Worm (Caenorhabditis elegans): ENCODE measurements around the gene C47G2.4.

The C47G2.4 gene

DNA sequence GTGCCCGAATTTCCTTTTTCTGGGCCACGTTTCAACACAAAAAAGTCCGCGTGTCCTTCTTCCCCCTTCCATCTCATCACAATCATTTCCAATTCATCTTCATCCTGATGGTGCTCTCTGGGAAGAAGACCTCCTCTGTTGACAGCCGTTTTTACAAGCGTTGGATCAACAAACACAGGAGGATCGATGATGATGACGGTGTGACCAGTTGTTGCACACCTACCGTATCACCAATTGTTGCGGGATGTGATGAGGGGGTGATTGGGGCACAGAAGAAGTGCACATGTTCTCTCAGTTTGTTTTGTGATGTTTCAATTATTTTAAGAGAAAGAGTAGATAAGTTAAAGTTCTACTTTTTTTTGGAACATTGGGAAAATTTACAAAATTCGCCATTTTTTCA, 17.9 kb downstream of the C47G2.4 start (continued):
- TF ChIP-seq sptf-1 (tag; optimal IDR thresholded peaks at IDR 0.05) (no peak), sox-4 (tag; optimal IDR thresholded peaks at IDR 0.05) (no peak), nhr-20 (tag; optimal IDR thresholded peaks at IDR 0.05) (no peak), nhr-77 (tag; optimal IDR thresholded peaks at IDR 0.05) (no peak), snpc-4 (tag; optimal IDR thresholded peaks at IDR 0.05) (no peak), nhr-28 (tag; optimal IDR thresholded peaks at IDR 0.05) (no peak), ztf-11 (tag; optimal IDR thresholded peaks at IDR 0.05) (no peak), vab-15 (tag; optimal IDR thresholded peaks at IDR 0.05) (no peak), lsy-2 (tag; optimal IDR thresholded peaks at IDR 0.05) (peak; percentile 27 to 78), rnt-1 (tag; optimal IDR thresholded peaks at IDR 0.05) (peak; percentile 76), egl-27 (tag; optimal IDR thresholded peaks at IDR 0.05) (no peak), nhr-85 (tag) (no peak), elt-2 (tag; optimal IDR thresholded peaks at IDR 0.05) (no peak), lin-15B (tag; optimal IDR thresholded peaks at IDR 0.05) (no peak), ceh-63 (GFP tag; optimal IDR thresholded peaks at IDR 0.05) (no peak), C16A3.4 (tag; optimal IDR thresholded peaks at IDR 0.05) (no peak), ces-1 (GFP tag; optimal IDR thresholded peaks at IDR 0.05) (no peak), nhr-90 (tag; optimal IDR thresholded peaks at IDR 0.05; ENCODE audit: poor library complexity) (no peak)

ce11 chrII:11274876-11275275, 18.5 kb downstream of the C47G2.4 start:
- no peak for TF ChIP-seq C04F5.9 (tag; optimal IDR thresholded peaks at IDR 0.05)
- TF ChIP-seq mdl-1 (tag; optimal IDR thresholded peaks at IDR 0.05): no peak
- TF ChIP-seq nhr-77 (tag; optimal IDR thresholded peaks at IDR 0.05): no peak
- no peak for TF ChIP-seq ztf-4 (tag; optimal IDR thresholded peaks at IDR 0.05)
- no peak for TF ChIP-seq unc-86 (tag; optimal IDR thresholded peaks at IDR 0.05)
- no peak for TF ChIP-seq nhr-76 (tag; optimal IDR thresholded peaks at IDR 0.05)

- TF ChIP-seq nhr-12 (tag; optimal IDR thresholded peaks at IDR 0.05): no peak
- no peak for TF ChIP-seq ztf-4 (tag; optimal IDR thresholded peaks at IDR 0.05)
- no peak for TF ChIP-seq C34B4.2 (tag; optimal IDR thresholded peaks at IDR 0.05)
- no peak for TF ChIP-seq pax-3 (tag; optimal IDR thresholded peaks at IDR 0.05)
- TF ChIP-seq egl-27 (tag; optimal IDR thresholded peaks at IDR 0.05): no peak
- TF ChIP-seq tlp-1 (tag; optimal IDR thresholded peaks at IDR 0.05): no peak
- no peak for TF ChIP-seq unc-98 (GFP tag; IDR thresholded peaks at IDR 0.05)
- TF ChIP-seq nhr-71 (tag; optimal IDR thresholded peaks at IDR 0.05): no peak
- no peak for TF ChIP-seq nhr-19 (GFP tag; conservative IDR thresholded peaks at IDR 0.05)
- no peak for TF ChIP-seq isw-1 (GFP tag; IDR thresholded peaks at IDR 0.05)
Measured at ce11 chrII:11270829-11271228, 22.6 kb downstream of the C47G2.4 start.

- no peak for TF ChIP-seq egl-13 (tag; optimal IDR thresholded peaks at IDR 0.05)
- no peak for TF ChIP-seq F16B12.6 (tag; optimal IDR thresholded peaks at IDR 0.05)
- TF ChIP-seq pax-3 (tag; optimal IDR thresholded peaks at IDR 0.05): no peak
- no peak for TF ChIP-seq nhr-12 (tag; optimal IDR thresholded peaks at IDR 0.05)
- TF ChIP-seq nhr-71 (tag; optimal IDR thresholded peaks at IDR 0.05): no peak
- TF ChIP-seq unc-62 (GFP tag; optimal IDR thresholded peaks at IDR 0.05): no peak
- no peak for TF ChIP-seq ceh-88 (GFP tag; IDR thresholded peaks at IDR 0.05)
- TF ChIP-seq ets-5 (GFP tag; IDR thresholded peaks at IDR 0.05): no peak
- no peak for TF ChIP-seq mdl-1 (tag; optimal IDR thresholded peaks at IDR 0.05)
- no peak for TF ChIP-seq lir-3 (tag; optimal IDR thresholded peaks at IDR 0.05; ENCODE audit: poor library complexity)
- no peak for TF ChIP-seq mep-1 (tag; optimal IDR thresholded peaks at IDR 0.05)
- no peak for TF ChIP-seq efl-1 (optimal IDR thresholded peaks at IDR 0.05)
- TF ChIP-seq efl-1 (GFP tag; optimal IDR thresholded peaks at IDR 0.05 in 1 of 2): no peak
- TF ChIP-seq isw-1 (GFP tag; IDR thresholded peaks at IDR 0.05): no peak
- TF ChIP-seq jun-1 (tag; optimal IDR thresholded peaks at IDR 0.05): no peak
- no peak for TF ChIP-seq nhr-11 (tag; optimal IDR thresholded peaks at IDR 0.05)
- TF ChIP-seq unc-86 (tag; optimal IDR thresholded peaks at IDR 0.05): no peak
- no peak for TF ChIP-seq nhr-237 (tag; optimal IDR thresholded peaks at IDR 0.05)
- no peak for TF ChIP-seq ztf-11 (tag; optimal IDR thresholded peaks at IDR 0.05)
- TF ChIP-seq nhr-20 (tag; optimal IDR thresholded peaks at IDR 0.05): no peak
- TF ChIP-seq C16A3.4 (tag; optimal IDR thresholded peaks at IDR 0.05): no peak
Measured at ce11 chrII:11268822-11269221, 24.6 kb downstream of the C47G2.4 start, which contains the start of gene cut-1. Gene cut-1 (plus strand): TSS chrII:11269122.
